Fruit fly (Drosophila melanogaster) whole organism, embryonic: ENCODE data around the gene CG31752.
A peak's percentile ranks its signal among the peaks of the same experiment; 100 is the strongest.

Experiments
- Asciz ChIP-seq: fragments of 200-800 bp; sonication (Bioruptor generic); optimal IDR thresholded peaks from 2 replicates; lab custom pipeline; 2017; ENCODE audit warnings: missing biosample characterization, mild to moderate bottlenecking, missing genetic modification characterization, missing genetic modification reagents
- Atf3 ChIP-seq: fragments of 200-800 bp; sonication (Bioruptor generic); optimal IDR thresholded peaks from 3 replicates; lab custom pipeline; 2016; ENCODE audit warnings: missing biosample characterization, missing genetic modification characterization
- CG11504 ChIP-seq: fragments of 200-800 bp; sonication (Bioruptor generic); optimal IDR thresholded peaks from 3 replicates; lab custom pipeline; 2019; ENCODE audit warnings: missing biosample characterization, mild to moderate bottlenecking, missing genetic modification characterization, moderate library complexity
- CG12769 ChIP-seq: fragments of 200-800 bp; sonication (Bioruptor generic); optimal IDR thresholded peaks from 2 replicates; lab custom pipeline; 2019; ENCODE audit warnings: missing biosample characterization, mild to moderate bottlenecking, missing genetic modification characterization, moderate library complexity
- CG13287 ChIP-seq: fragments of 200-800 bp; sonication (Bioruptor generic); IDR thresholded peaks from 2 replicates; pipeline ENCODE4 v1.3.6; 2022; ENCODE audit warnings: missing biosample characterization, missing genetic modification characterization; ENCODE audit not compliant: partially characterized antibody
- CG16813 ChIP-seq: fragments of 200-800 bp; sonication (Bioruptor generic); IDR thresholded peaks from 3 replicates; pipeline ENCODE4 v1.3.6; 2022; ENCODE audit warnings: missing biosample characterization, missing genetic modification characterization; ENCODE audit not compliant: partially characterized antibody
- CG16863 ChIP-seq: fragments of 200-800 bp; sonication (Bioruptor generic); optimal IDR thresholded peaks from 3 replicates; lab custom pipeline; 2016; ENCODE audit warnings: missing biosample characterization, missing genetic modification characterization
- CG17612 ChIP-seq: fragments of 200-800 bp; sonication (Bioruptor generic); IDR thresholded peaks from 2 replicates; pipeline ENCODE4 v1.3.6; 2022; ENCODE audit warnings: missing biosample characterization, missing genetic modification characterization
- CG2129 ChIP-seq: fragments of 200-800 bp; sonication (Bioruptor generic); IDR thresholded peaks from 2 replicates; pipeline ENCODE4 v1.3.6; 2022; ENCODE audit warnings: missing biosample characterization, missing genetic modification characterization; ENCODE audit not compliant: partially characterized antibody
- CG2712 ChIP-seq: fragments of 200-800 bp; optimal IDR thresholded peaks from 3 replicates; lab custom pipeline; 2019; ENCODE audit warnings: missing biosample characterization, mild to moderate bottlenecking, missing genetic modification characterization, moderate library complexity
- CG30020 ChIP-seq: fragments of 200-800 bp; optimal IDR thresholded peaks from 2 replicates; lab custom pipeline; 2019; ENCODE audit warnings: missing biosample characterization, mild to moderate bottlenecking, missing genetic modification characterization, moderate library complexity
- CG31365 ChIP-seq: fragments of 200-800 bp; sonication (Bioruptor generic); optimal IDR thresholded peaks from 2 replicates; lab custom pipeline; 2018; ENCODE audit warnings: missing biosample characterization, mild to moderate bottlenecking, missing genetic modification characterization
- CG34224 ChIP-seq: fragments of 200-800 bp; sonication (Bioruptor generic); IDR thresholded peaks from 3 replicates; pipeline ENCODE4 v1.3.6; 2022; ENCODE audit warnings: missing biosample characterization, missing genetic modification characterization; ENCODE audit not compliant: partially characterized antibody
- CG4424 ChIP-seq: fragments of 200-800 bp; sonication (Bioruptor generic); optimal IDR thresholded peaks from 3 replicates; lab custom pipeline; 2016; ENCODE audit warnings: missing biosample characterization, missing genetic modification characterization
- CG6689 ChIP-seq: fragments of 200-800 bp; sonication (Bioruptor generic); IDR thresholded peaks from 2 replicates; pipeline ENCODE4 v1.3.6; 2022; ENCODE audit warnings: missing biosample characterization, missing genetic modification characterization
- CG7357 ChIP-seq: fragments of 200-800 bp; sonication (Bioruptor generic); IDR thresholded peaks from 3 replicates; pipeline ENCODE4 v1.3.6; 2022; ENCODE audit warnings: missing biosample characterization, missing genetic modification characterization
- CG8359 ChIP-seq: fragments of 200-800 bp; sonication (Bioruptor generic); optimal IDR thresholded peaks from 2 replicates; lab custom pipeline; 2017; ENCODE audit warnings: missing biosample characterization, mild to moderate bottlenecking, missing genetic modification characterization, borderline replicate concordance
- CG8944 ChIP-seq: fragments of 200-800 bp; sonication (Bioruptor generic); optimal IDR thresholded peaks from 3 replicates; lab custom pipeline; 2016; ENCODE audit warnings: missing biosample characterization, missing genetic modification characterization
- CG9215 ChIP-seq: fragments of 200-800 bp; sonication (Bioruptor generic); IDR thresholded peaks from 2 replicates; pipeline ENCODE4 v1.3.6; 2022; ENCODE audit warnings: missing biosample characterization, missing genetic modification characterization
- Chrac-16 ChIP-seq: fragments of 200-800 bp; sonication (Bioruptor generic); optimal IDR thresholded peaks from 3 replicates; lab custom pipeline; 2016; ENCODE audit warnings: missing biosample characterization, missing genetic modification characterization
- Ets65A ChIP-seq: fragments of 200-800 bp; sonication (Bioruptor generic); peaks from one replicate; lab custom pipeline; 2016; ENCODE audit warnings: missing biosample characterization, missing genetic modification characterization
- HLH3B ChIP-seq: fragments of 200-800 bp; sonication (Bioruptor generic); IDR thresholded peaks from 2 replicates; pipeline ENCODE4 v1.3.6; 2022; ENCODE audit warnings: missing biosample characterization, missing genetic modification characterization
- Nf-YB ChIP-seq: fragments of 200-800 bp; sonication (Bioruptor generic); optimal IDR thresholded peaks from 3 replicates; lab custom pipeline; 2019; ENCODE audit warnings: missing biosample characterization, mild to moderate bottlenecking, missing genetic modification characterization, moderate library complexity
- Opbp ChIP-seq: fragments of 200-800 bp; sonication (Bioruptor generic); IDR thresholded peaks from 3 replicates; pipeline ENCODE4 v1.3.6; 2022; ENCODE audit warnings: missing biosample characterization, missing genetic modification characterization; ENCODE audit not compliant: partially characterized antibody
- Xbp1 ChIP-seq: fragments of 200-800 bp; sonication (Bioruptor generic); optimal IDR thresholded peaks from 3 replicates; lab custom pipeline; 2016; ENCODE audit warnings: missing biosample characterization, mild to moderate bottlenecking, missing genetic modification characterization
- ab ChIP-seq: fragments of 200-800 bp; sonication (Bioruptor generic); optimal IDR thresholded peaks from 2 replicates; lab custom pipeline; 2016; ENCODE audit warnings: missing biosample characterization, missing genetic modification characterization
- ac ChIP-seq: fragments of 200-800 bp; sonication (Bioruptor generic); optimal IDR thresholded peaks from 3 replicates; lab custom pipeline; 2017; ENCODE audit warnings: missing biosample characterization, mild to moderate bottlenecking, missing genetic modification characterization
- bcd ChIP-seq: fragments of 200-800 bp; sonication (Bioruptor generic); optimal IDR thresholded peaks from 2 replicates; lab custom pipeline; 2017; ENCODE audit warnings: missing biosample characterization, mild to moderate bottlenecking, missing genetic modification characterization
- btn ChIP-seq: fragments of 200-800 bp; sonication (Bioruptor generic); optimal IDR thresholded peaks from 2 replicates; lab custom pipeline; 2016; ENCODE audit warnings: missing biosample characterization, missing genetic modification characterization
- ems ChIP-seq: fragments of 200-800 bp; sonication (Bioruptor generic); optimal IDR thresholded peaks from 3 replicates; lab custom pipeline; 2016; ENCODE audit warnings: missing biosample characterization, missing genetic modification characterization
- fd3F ChIP-seq: fragments of 200-800 bp; sonication (Bioruptor generic); optimal IDR thresholded peaks from 2 replicates; lab custom pipeline; 2018; ENCODE audit warnings: missing biosample characterization, mild to moderate bottlenecking, missing genetic modification characterization, moderate library complexity
- gcm ChIP-seq: fragments of 200-800 bp; sonication (Bioruptor generic); optimal IDR thresholded peaks from 2 replicates; lab custom pipeline; 2019; ENCODE audit warnings: missing biosample characterization, mild to moderate bottlenecking, missing genetic modification characterization, moderate library complexity
- grau ChIP-seq: fragments of 200-800 bp; optimal IDR thresholded peaks from 3 replicates; lab custom pipeline; 2019; ENCODE audit warnings: missing biosample characterization, mild to moderate bottlenecking, missing genetic modification characterization, moderate library complexity
- ham ChIP-seq: fragments of 200-800 bp; sonication (Bioruptor generic); IDR thresholded peaks from 2 replicates; pipeline ENCODE4 v1.3.6; 2022; ENCODE audit warnings: missing biosample characterization, missing genetic modification characterization
- hth ChIP-seq: fragments of >200 bp; optimal IDR thresholded peaks from 2 replicates; lab custom pipeline; 2017; ENCODE audit warnings: inconsistent platforms
- jumu ChIP-seq: fragments of 200-800 bp; sonication (Bioruptor generic); optimal IDR thresholded peaks from 3 replicates; lab custom pipeline; 2016; ENCODE audit warnings: missing biosample characterization, missing genetic modification characterization
- kay ChIP-seq: fragments of 200-800 bp; sonication (Bioruptor generic); optimal IDR thresholded peaks from 2 replicates; lab custom pipeline; 2016; ENCODE audit warnings: missing biosample characterization, missing genetic modification characterization
- lilli ChIP-seq: fragments of 200-800 bp; sonication (Bioruptor generic); optimal IDR thresholded peaks from 3 replicates; lab custom pipeline; 2016; ENCODE audit warnings: missing biosample characterization, missing genetic modification characterization
- nerfin-1 ChIP-seq: fragments of 200-800 bp; sonication (Bioruptor generic); optimal IDR thresholded peaks from 3 replicates; lab custom pipeline; 2019; ENCODE audit warnings: missing biosample characterization, mild to moderate bottlenecking, missing genetic modification characterization, moderate library complexity
- onecut ChIP-seq: fragments of 200-800 bp; sonication (Bioruptor generic); IDR thresholded peaks from 2 replicates; pipeline ENCODE4 v1.3.6; 2022; ENCODE audit warnings: missing biosample characterization, missing genetic modification characterization
- pros ChIP-seq: fragments of 200-800 bp; sonication (Bioruptor generic); optimal IDR thresholded peaks from 3 replicates; lab custom pipeline; 2019; ENCODE audit warnings: missing biosample characterization, mild to moderate bottlenecking, missing genetic modification characterization, moderate library complexity
- ro ChIP-seq: fragments of 200-800 bp; sonication (Bioruptor generic); IDR thresholded peaks from 2 replicates; pipeline ENCODE4 v1.3.6; 2022; ENCODE audit warnings: missing biosample characterization, missing genetic modification characterization
- sd ChIP-seq: fragments of 200-800 bp; sonication (Bioruptor generic); optimal IDR thresholded peaks from 3 replicates; lab custom pipeline; 2018; ENCODE audit warnings: missing biosample characterization, mild to moderate bottlenecking, missing genetic modification characterization, moderate library complexity
- so ChIP-seq: fragments of 200-800 bp; sonication (Bioruptor generic); IDR thresholded peaks from 3 replicates; pipeline ENCODE4 v1.3.6; 2022; ENCODE audit warnings: missing biosample characterization, missing genetic modification characterization
- stc ChIP-seq: fragments of 200-800 bp; sonication (Bioruptor generic); IDR thresholded peaks from 2 replicates; pipeline ENCODE4 v1.3.6; 2022; ENCODE audit warnings: missing biosample characterization, missing genetic modification characterization
- sug ChIP-seq: fragments of 200-800 bp; optimal IDR thresholded peaks from 2 replicates; lab custom pipeline; 2019; ENCODE audit warnings: missing biosample characterization, mild to moderate bottlenecking, missing genetic modification characterization, moderate library complexity
- tgo ChIP-seq: fragments of 200-800 bp; sonication (Bioruptor generic); IDR thresholded peaks from 3 replicates; pipeline ENCODE4 v1.3.6; 2022; ENCODE audit warnings: missing biosample characterization, missing genetic modification characterization
- trh ChIP-seq: fragments of 200-800 bp; sonication (Bioruptor generic); optimal IDR thresholded peaks from 2 replicates; lab custom pipeline; 2016; ENCODE audit warnings: missing biosample characterization, missing genetic modification characterization
- vfl ChIP-seq: fragments of 200-800 bp; sonication (Bioruptor generic); optimal IDR thresholded peaks from 2 replicates; lab custom pipeline; 2016; ENCODE audit warnings: missing biosample characterization, missing genetic modification characterization
- wor ChIP-seq: fragments of 200-800 bp; sonication (Bioruptor generic); IDR thresholded peaks from 2 replicates; pipeline ENCODE4 v1.3.6; 2022; ENCODE audit warnings: missing biosample characterization, missing genetic modification characterization

Gene CG31752

dm6 chr2L:18881014-18881660 is 40.0 kb upstream of the CG31752 start, which contains the start of gene tup (continued):
- TF ChIP-seq grau (tag; lab: Kevin White, UChicago) (peak; percentile 1), lilli (GFP tag; lab: Kevin White, UChicago) (no peak), onecut (no peak), CG34224 (GFP tag; lab: Robert Waterston, UW) (0 out of 3 replicates have a peak, but pooled peaks have one; percentile 21), Nf-YB (GFP tag; lab: Kevin White, UChicago) (peak; percentile 99), CG30020 (tag; lab: Kevin White, UChicago) (no peak), CG16863 (no peak), CG16813 (GFP tag; lab: Robert Waterston, UW) (peak; percentile 28; the same call in 1 of the 3 replicates), Xbp1 (GFP tag; lab: Kevin White, UChicago) (no peak), CG9215 (no peak), CG13287 (GFP tag; lab: Robert Waterston, UW) (peak; percentile 32; the same call in 1 of the 2 replicates), gcm (GFP tag; lab: Kevin White, UChicago) (peak; percentile 77), so (peak; percentile 76; the same call in 1 of the 3 replicates), sug (tag; lab: Kevin White, UChicago) (no peak), hth (lab: Kevin White, UChicago) (no peak), CG31365 (tag; lab: Kevin White, UChicago) (no peak), CG11504 (tag; lab: Kevin White, UChicago) (peak; percentile 17), ro (GFP tag; lab: Robert Waterston, UW) (no peak), ab (GFP tag; lab: Kevin White, UChicago) (no peak), CG2129 (no peak), ems (GFP tag; lab: Kevin White, UChicago) (no peak), jumu (GFP tag; lab: Kevin White, UChicago) (no peak), sd (tag; lab: Kevin White, UChicago) (peak; percentile 27), CG17612 (GFP tag; lab: Robert Waterston, UW) (no peak), tgo (GFP tag; lab: Robert Waterston, UW) (no peak; the same call in 2 of the 3 replicates), kay (no peak), CG7357 (GFP tag; lab: Robert Waterston, UW) (no peak), CG12769 (tag; lab: Kevin White, UChicago) (peak; percentile 76), pros (GFP tag; lab: Kevin White, UChicago) (peak; percentile 47), CG2712 (tag; lab: Kevin White, UChicago) (peak; percentile 26), trh (GFP tag; lab: Kevin White, UChicago) (no peak), Asciz (GFP tag; lab: Kevin White, UChicago) (no peak), CG8359 (no peak), HLH3B (0 out of 2 replicates have a peak, but pooled peaks have one; percentile 10), btn (GFP tag; lab: Kevin White, UChicago) (peak; percentile 0), Chrac-16 (GFP tag; lab: Kevin White, UChicago) (no peak), ham (no peak), fd3F (GFP tag; lab: Kevin White, UChicago) (no peak), nerfin-1 (tag; lab: Kevin White, UChicago) (peak; percentile 10), Opbp (GFP tag; lab: Robert Waterston, UW) (peak; percentile 31; the same call in 2 of the 3 replicates), ac (GFP tag; lab: Kevin White, UChicago) (peak; percentile 84), bcd (no peak), vfl (GFP tag; lab: Kevin White, UChicago) (no peak), wor (GFP tag; lab: Robert Waterston, UW) (0 out of 2 replicates have a peak, but pooled peaks have one; percentile 22), stc (GFP tag; lab: Robert Waterston, UW) (no peak), CG8944 (no peak), Atf3 (no peak), CG4424 (GFP tag; lab: Kevin White, UChicago) (no peak), Ets65A (GFP tag; lab: Kevin White, UChicago) (no peak), CG6689 (GFP tag; lab: Robert Waterston, UW) (peak; percentile 25; the same call in 1 of the 2 replicates)
